Worm (Caenorhabditis elegans) whole organism, L1 larva: ENCODE results near the gene cutl-19.

Experiments used
- aly-2 ChIP-seq: fragments of 150-350 bp; optimal IDR thresholded peaks from 2 replicates; lab custom pipeline; 2014; ENCODE audit warnings: missing biosample characterization, missing genetic modification characterization
- lin-39 ChIP-seq: fragments of 150-350 bp; optimal IDR thresholded peaks from 2 replicates; lab custom pipeline; 2014; ENCODE audit warnings: missing biosample characterization, missing genetic modification reagents, missing genetic modification characterization
- lir-3 ChIP-seq: sonication (generic microtip); optimal IDR thresholded peaks from 2 replicates; lab custom pipeline; 2016; ENCODE audit warnings: mild to moderate bottlenecking, missing genetic modification characterization, moderate library complexity, missing compliant biosample characterization; ENCODE audit not compliant: poor library complexity
- ztf-4 ChIP-seq: fragments of 150-350 bp; optimal IDR thresholded peaks from 2 replicates; lab custom pipeline; 2014; ENCODE audit warnings: missing biosample characterization, missing genetic modification characterization

ce11 chrIII:5208992-5209391 lies 8.4 kb downstream of the cutl-19 start, which contains the start of gene syx-16:
- no peak for TF ChIP-seq lin-39
- TF ChIP-seq lir-3 (tag; lab: Kevin White, UChicago): no peak
- TF ChIP-seq ztf-4: no peak
- no peak for TF ChIP-seq aly-2 (tag; lab: Kevin White, UChicago)
